Fruit fly (Drosophila melanogaster) whole organism, adult: Measurements from ENCODE around the gene CG42394.

ENCODE experiments used
- Clk ChIP-seq: fragments of 200-800 bp; sonication (Bioruptor generic); optimal IDR thresholded peaks from 2 replicates; lab custom pipeline; 2017; ENCODE audit warnings: missing biosample characterization, missing genetic modification characterization
- Hr96 ChIP-seq: fragments of 200-800 bp; sonication (Bioruptor generic); optimal IDR thresholded peaks from 2 replicates; lab custom pipeline; 2016; ENCODE audit warnings: missing biosample characterization, missing genetic modification characterization
- cic ChIP-seq: fragments of 200-800 bp; sonication (Bioruptor generic); optimal IDR thresholded peaks from 2 replicates; lab custom pipeline; 2017; ENCODE audit warnings: missing biosample characterization, mild to moderate bottlenecking, missing genetic modification characterization, moderate library complexity
- tj ChIP-seq: fragments of 200-800 bp; sonication (Bioruptor generic); optimal IDR thresholded peaks from 3 replicates; lab custom pipeline; 2017; ENCODE audit warnings: missing biosample characterization, mild to moderate bottlenecking, missing genetic modification characterization, moderate library complexity

dm6 chr3R:10856618-10857017 is 7.0 kb downstream of the CG42394 start, which contains the start of gene CG4570:
- TF ChIP-seq Clk (no peak), Hr96 (GFP tag; lab: Kevin White, UChicago) (no peak), tj (GFP tag; lab: Kevin White, UChicago) (no peak), cic (GFP tag; lab: Kevin White, UChicago) (no peak)
